Worm (Caenorhabditis elegans) whole organism, late embryonic: Measurements from ENCODE around the gene ttll-5.

Experiments used
- C08G9.2 ChIP-seq: sonication (generic microtip); optimal IDR thresholded peaks from 2 replicates; lab custom pipeline; 2016; ENCODE audit warnings: mild to moderate bottlenecking, missing genetic modification characterization, moderate library complexity, missing compliant biosample characterization
- F13H6.1 ChIP-seq: sonication (generic microtip); optimal IDR thresholded peaks from 2 replicates; lab custom pipeline; 2016; ENCODE audit warnings: missing genetic modification characterization, missing compliant biosample characterization
- K02D7.2 ChIP-seq: sonication (generic microtip); optimal IDR thresholded peaks from 2 replicates; lab custom pipeline; 2017; ENCODE audit warnings: mild to moderate bottlenecking, missing genetic modification characterization, missing compliant biosample characterization
- K09A11.1 ChIP-seq: sonication (generic microtip); optimal IDR thresholded peaks from 2 replicates; lab custom pipeline; 2017; ENCODE audit warnings: antibody characterized with exemption, mild to moderate bottlenecking, missing genetic modification characterization, missing compliant biosample characterization; ENCODE audit not compliant: insufficient read depth
- T23F11.4 ChIP-seq: fragments of 200-800 bp; sonication (Bioruptor generic); optimal IDR thresholded peaks from 2 replicates; lab custom pipeline; 2018; ENCODE audit warnings: mild to moderate bottlenecking, missing genetic modification characterization, missing compliant biosample characterization
- Y22D7AL.16 ChIP-seq: sonication (generic microtip); optimal IDR thresholded peaks from 2 replicates; lab custom pipeline; 2016; ENCODE audit warnings: missing genetic modification characterization, missing compliant biosample characterization
- ahr-1 ChIP-seq: sonication (generic microtip); optimal IDR thresholded peaks from 2 replicates; lab custom pipeline; 2016; ENCODE audit warnings: missing genetic modification characterization, missing compliant biosample characterization
- ceh-18 ChIP-seq: sonication (generic microtip); optimal IDR thresholded peaks from 2 replicates; lab custom pipeline; 2016; ENCODE audit warnings: missing genetic modification characterization, missing compliant biosample characterization
- ceh-30 ChIP-seq: fragments of 150-350 bp; optimal IDR thresholded peaks from 2 replicates; lab custom pipeline; 2014; ENCODE audit warnings: missing biosample characterization, missing genetic modification characterization
- ceh-31 ChIP-seq: sonication (generic microtip); optimal IDR thresholded peaks from 2 replicates; lab custom pipeline; 2016; ENCODE audit warnings: missing genetic modification characterization, missing compliant biosample characterization
- ceh-45 ChIP-seq: fragments of 200-800 bp; sonication (Bioruptor generic); IDR thresholded peaks from 2 replicates; pipeline ENCODE4 v1.3.6; 2022; ENCODE audit warnings: missing genetic modification reagents, missing genetic modification characterization, missing compliant biosample characterization
- ceh-9 ChIP-seq: sonication (generic microtip); optimal IDR thresholded peaks from 2 replicates; lab custom pipeline; 2016; ENCODE audit warnings: mild to moderate bottlenecking, missing genetic modification characterization, inconsistent platforms, missing compliant biosample characterization
- che-1 ChIP-seq: sonication (generic microtip); optimal IDR thresholded peaks from 2 replicates; lab custom pipeline; 2016; ENCODE audit warnings: mild to moderate bottlenecking, missing genetic modification characterization, missing compliant biosample characterization
- dmd-4 ChIP-seq: sonication (generic microtip); optimal IDR thresholded peaks from 2 replicates; lab custom pipeline; 2016; ENCODE audit warnings: borderline replicate concordance, missing genetic modification characterization, missing compliant biosample characterization
- ets-4 ChIP-seq: sonication (generic microtip); optimal IDR thresholded peaks from 2 replicates; lab custom pipeline; 2016; ENCODE audit warnings: missing genetic modification characterization, missing compliant biosample characterization
- eyg-1 ChIP-seq: sonication (generic microtip); optimal IDR thresholded peaks from 2 replicates; lab custom pipeline; 2016; ENCODE audit warnings: missing genotype, missing genetic modification characterization, missing compliant biosample characterization
- fkh-10 ChIP-seq: fragments of 150-350 bp; optimal IDR thresholded peaks from 2 replicates; lab custom pipeline; 2014; ENCODE audit warnings: missing biosample characterization, missing genetic modification reagents, missing genetic modification characterization
- hlh-30 ChIP-seq: sonication (generic microtip); optimal IDR thresholded peaks from 2 replicates; lab custom pipeline; 2017; ENCODE audit warnings: antibody characterized with exemption, missing genetic modification characterization, missing compliant biosample characterization; ENCODE audit not compliant: insufficient read depth
- hlh-8 ChIP-seq: sonication (generic microtip); optimal IDR thresholded peaks from 2 replicates; lab custom pipeline; 2016; ENCODE audit warnings: missing genotype, missing genetic modification characterization, missing compliant biosample characterization
- lin-11 ChIP-seq: fragments of 200-800 bp; sonication (Bioruptor generic); optimal IDR thresholded peaks from 2 replicates; lab custom pipeline; 2018; ENCODE audit warnings: mild to moderate bottlenecking, missing genetic modification characterization, missing compliant biosample characterization
- mec-3 ChIP-seq: sonication (generic microtip); optimal IDR thresholded peaks from 2 replicates; lab custom pipeline; 2016; ENCODE audit warnings: borderline replicate concordance, missing genetic modification characterization, missing compliant biosample characterization
- odd-2 ChIP-seq: sonication (generic microtip); optimal IDR thresholded peaks from 2 replicates; lab custom pipeline; 2017; ENCODE audit warnings: antibody characterized with exemption, mild to moderate bottlenecking, missing genetic modification characterization, missing compliant biosample characterization
- pat-9 ChIP-seq: fragments of 200-800 bp; sonication (Bioruptor generic); optimal IDR thresholded peaks from 2 replicates; lab custom pipeline; 2018; ENCODE audit warnings: mild to moderate bottlenecking, missing genetic modification characterization, moderate library complexity, missing compliant biosample characterization
- pax-1 ChIP-seq: fragments of 150-350 bp; optimal IDR thresholded peaks from 2 replicates; lab custom pipeline; 2014; ENCODE audit warnings: missing biosample characterization, missing genetic modification characterization
- pha-4 ChIP-seq: fragments of 150-350 bp; optimal IDR thresholded peaks from 2 replicates; lab custom pipeline; 2018; ENCODE audit warnings: missing biosample characterization, missing genetic modification reagents, missing genetic modification characterization
- pqm-1 ChIP-seq: sonication (generic microtip); optimal IDR thresholded peaks from 2 replicates; lab custom pipeline; 2016; ENCODE audit warnings: missing genetic modification characterization, missing compliant biosample characterization
- rnt-1 ChIP-seq: sonication (generic microtip); optimal IDR thresholded peaks from 2 replicates; lab custom pipeline; 2016; ENCODE audit warnings: missing genetic modification characterization, missing compliant biosample characterization
- sdc-2 ChIP-seq: sonication (generic microtip); optimal IDR thresholded peaks from 2 replicates; lab custom pipeline; 2016; ENCODE audit warnings: missing genotype, missing genetic modification characterization, missing compliant biosample characterization
- sox-2 ChIP-seq: fragments of 200-800 bp; sonication (Bioruptor generic); IDR thresholded peaks from 2 replicates; pipeline ENCODE4 v1.3.6; 2022; ENCODE audit warnings: missing genetic modification reagents, missing genetic modification characterization, missing compliant biosample characterization
- syd-9 ChIP-seq: sonication (generic microtip); optimal IDR thresholded peaks from 2 replicates; lab custom pipeline; 2016; ENCODE audit warnings: mild to moderate bottlenecking, missing genetic modification characterization, moderate library complexity, missing compliant biosample characterization
- tbx-2 ChIP-seq: sonication (generic microtip); optimal IDR thresholded peaks from 2 replicates; lab custom pipeline; 2016; ENCODE audit warnings: missing genetic modification characterization, missing compliant biosample characterization
- unc-42 ChIP-seq: sonication (generic microtip); optimal IDR thresholded peaks from 2 replicates; lab custom pipeline; 2016; ENCODE audit warnings: missing genotype, missing genetic modification characterization, missing compliant biosample characterization
- unc-55 ChIP-seq: sonication (generic microtip); optimal IDR thresholded peaks from 2 replicates; lab custom pipeline; 2017; ENCODE audit warnings: missing biosample characterization, missing genetic modification reagents, missing genetic modification characterization
- unc-86 ChIP-seq: sonication (generic microtip); optimal IDR thresholded peaks from 2 replicates; lab custom pipeline; 2016; ENCODE audit warnings: missing genetic modification characterization, missing compliant biosample characterization
- ztf-16 ChIP-seq: sonication (generic microtip); optimal IDR thresholded peaks from 2 replicates; lab custom pipeline; 2017; ENCODE audit warnings: missing genetic modification characterization, missing compliant biosample characterization

Gene ttll-5

ce11 chrV:11529541-11529940 is 20.7 kb downstream of the ttll-5 start:
- TF ChIP-seq eyg-1 (tag; lab: Kevin White, UChicago) (no peak), ets-4 (tag; lab: Kevin White, UChicago) (no peak), ceh-18 (tag; lab: Kevin White, UChicago) (peak; percentile 6), unc-42 (tag; lab: Kevin White, UChicago) (no peak), unc-86 (tag; lab: Kevin White, UChicago) (no peak)

- no peak for TF ChIP-seq syd-9 (tag; lab: Kevin White, UChicago)
- TF ChIP-seq ztf-16 (tag; lab: Kevin White, UChicago), result no peak
- no peak for TF ChIP-seq ets-4 (tag; lab: Kevin White, UChicago)
- no peak for TF ChIP-seq ahr-1
- no peak for TF ChIP-seq pha-4
Measured at ce11 chrV:11531100-11531499, 22.2 kb downstream of the ttll-5 start.

ce11 chrV:11531831-11532534 is 23.1 kb downstream of the ttll-5 start:
- TF ChIP-seq hlh-30 (peak; percentile 32), sdc-2 (tag; lab: Kevin White, UChicago) (peak; percentile 30), C08G9.2 (tag; lab: Kevin White, UChicago) (peak; percentile 22), T23F11.4 (GFP tag; lab: Kevin White, UChicago) (peak; percentile 18), hlh-8 (tag; lab: Kevin White, UChicago) (peak; percentile 92), F13H6.1 (tag; lab: Kevin White, UChicago) (peak; percentile 6), unc-86 (tag; lab: Kevin White, UChicago) (no peak), pqm-1 (tag; lab: Kevin White, UChicago) (peak; percentile 4), ets-4 (tag; lab: Kevin White, UChicago) (peak; percentile 33), tbx-2 (peak; percentile 55), ztf-16 (tag; lab: Kevin White, UChicago) (peak; percentile 30), K09A11.1 (tag; lab: Kevin White, UChicago) (no peak), dmd-4 (tag; lab: Kevin White, UChicago) (no peak), unc-55 (GFP tag; lab: Kevin White, UChicago) (peak; percentile 29), K02D7.2 (tag; lab: Kevin White, UChicago) (no peak), ceh-31 (tag; lab: Kevin White, UChicago) (peak; percentile 44), pax-1 (tag; lab: Kevin White, UChicago) (no peak), lin-11 (tag; lab: Kevin White, UChicago) (no peak), ceh-18 (tag; lab: Kevin White, UChicago) (peak; percentile 96), rnt-1 (tag; lab: Kevin White, UChicago) (peak; percentile 55)
- TF ChIP-seq, all 69 proteins: peak for 14

ce11 chrV:11532535-11532853 is 23.6 kb downstream of the ttll-5 start:
- no peak for TF ChIP-seq rnt-1 (tag; lab: Kevin White, UChicago)
- no peak for TF ChIP-seq fkh-10
- TF ChIP-seq ceh-9 (tag; lab: Kevin White, UChicago), result no peak
- TF ChIP-seq ceh-18 (tag; lab: Kevin White, UChicago), result no peak
- no peak for TF ChIP-seq mec-3 (tag; lab: Kevin White, UChicago)
- TF ChIP-seq, all 69 proteins: peak for 0

- TF ChIP-seq Y22D7AL.16 (tag; lab: Kevin White, UChicago) (no peak), che-1 (tag; lab: Kevin White, UChicago) (no peak), eyg-1 (tag; lab: Kevin White, UChicago) (no peak), pqm-1 (tag; lab: Kevin White, UChicago) (no peak), ceh-45 (GFP tag; lab: Robert Waterston, UW) (no peak), ets-4 (tag; lab: Kevin White, UChicago) (no peak), pat-9 (no peak), ahr-1 (no peak), F13H6.1 (tag; lab: Kevin White, UChicago) (no peak), T23F11.4 (GFP tag; lab: Kevin White, UChicago) (no peak), mec-3 (tag; lab: Kevin White, UChicago) (no peak), sox-2 (no peak), odd-2 (tag; lab: Kevin White, UChicago) (no peak), pha-4 (no peak), ceh-30 (no peak), sdc-2 (tag; lab: Kevin White, UChicago) (no peak)
- TF ChIP-seq, all 69 proteins: peak for 0
Measured at ce11 chrV:11532964-11533363, 24.1 kb downstream of the ttll-5 start.
